Worm (Caenorhabditis elegans): ENCODE measurements around the gene ikke-1.

- TF ChIP-seq ceh-45 (GFP tag; IDR thresholded peaks at IDR 0.05) (no peak), unc-55 (GFP tag; optimal IDR thresholded peaks at IDR 0.05) (no peak), ama-1 (optimal IDR thresholded peaks at IDR 0.05) (no peak), pha-4 (tag; optimal IDR thresholded peaks at IDR 0.05) (no peak), rnt-1 (tag; optimal IDR thresholded peaks at IDR 0.05) (no peak), ceh-19 (GFP tag; optimal IDR thresholded peaks at IDR 0.05) (no peak), C38D4.7 (GFP tag; optimal IDR thresholded peaks at IDR 0.05) (no peak), odd-2 (tag; optimal IDR thresholded peaks at IDR 0.05) (no peak), ceh-34 (tag; optimal IDR thresholded peaks at IDR 0.05) (no peak)
Measured at ce11 chrIII:9081763-9082162, 31.3 kb upstream of the ikke-1 start, which contains the start of gene far-2.
